Worm (Caenorhabditis elegans): ENCODE results near the gene T10C6.7.

ce11 chrV:16045837-16046236 is 14.3 kb upstream of the T10C6.7 start, which contains the start of gene T10C6.15:
- no peak for TF ChIP-seq lin-39 (tag; optimal IDR thresholded peaks at IDR 0.05)
- no peak for TF ChIP-seq fkh-10 (GFP tag; optimal IDR thresholded peaks at IDR 0.05)
- TF ChIP-seq Y75B8A.6 (GFP tag; IDR thresholded peaks at IDR 0.05): no peak

All from whole organism, L4 larva.